Worm (Caenorhabditis elegans) whole organism, midembryonic: Measurements from ENCODE around the gene Y49E10.10.
A peak's percentile ranks its signal among the peaks of the same experiment; 100 is the strongest.

Experiments used
- T22C8.4 ChIP-seq: fragments of 200-800 bp; sonication (Bioruptor generic); IDR thresholded peaks from 2 replicates; pipeline ENCODE4 v1.3.6; 2022; ENCODE audit warnings: missing genetic modification characterization, missing compliant biosample characterization
- cog-1 ChIP-seq: sonication (generic microtip); optimal IDR thresholded peaks from 2 replicates; lab custom pipeline; 2016; ENCODE audit warnings: missing genetic modification characterization, missing compliant biosample characterization
- flt-1 ChIP-seq: fragments of 200-800 bp; sonication (Bioruptor generic); IDR thresholded peaks from 2 replicates; pipeline ENCODE4 v1.3.6; 2022; ENCODE audit warnings: missing genetic modification characterization, missing compliant biosample characterization
- klf-2 ChIP-seq: fragments of 200-800 bp; sonication (Bioruptor generic); conservative IDR thresholded peaks from 2 replicates; pipeline ENCODE4 v1.3.6; 2022; ENCODE audit warnings: missing genetic modification reagents, missing genetic modification characterization, missing compliant biosample characterization
- med-1 ChIP-seq: sonication (generic microtip); optimal IDR thresholded peaks from 2 replicates; lab custom pipeline; 2017; ENCODE audit warnings: missing genetic modification characterization, mild to moderate bottlenecking, missing compliant biosample characterization, antibody characterized with exemption, missing genetic modification reagents; ENCODE audit not compliant: insufficient read depth
- tab-1 ChIP-seq: fragments of 200-800 bp; sonication (Bioruptor generic); IDR thresholded peaks from 2 replicates; pipeline ENCODE4 v1.3.6; 2022; ENCODE audit warnings: missing genetic modification characterization, missing compliant biosample characterization
- ztf-29 ChIP-seq: fragments of 200-800 bp; sonication (Bioruptor generic); IDR thresholded peaks from 2 replicates; pipeline ENCODE4 v1.3.6; 2022; ENCODE audit warnings: missing genetic modification reagents, missing genetic modification characterization, missing compliant biosample characterization

ce11 chrIII:12399709-12400108, 4.4 kb downstream of the Y49E10.10 start:
- TF ChIP-seq med-1: no peak
- peak; percentile 86 for TF ChIP-seq flt-1 (GFP tag; lab: Robert Waterston, UW)
- peak; percentile 62 for TF ChIP-seq ztf-29 (GFP tag; lab: Robert Waterston, UW)
- TF ChIP-seq klf-2: peak; percentile 46; the same call in 1 of the 2 replicates
- peak; percentile 84 for TF ChIP-seq tab-1 (GFP tag; lab: Robert Waterston, UW)
- TF ChIP-seq cog-1 (tag; lab: Kevin White, UChicago): no peak
- TF ChIP-seq T22C8.4 (GFP tag; lab: Robert Waterston, UW): peak; percentile 29; the same call in 1 of the 2 replicates
